Worm (Caenorhabditis elegans) whole organism, young adult: Measurements from ENCODE around the gene T22D1.1.
A peak's percentile ranks its signal among the peaks of the same experiment; 100 is the strongest.

Experiments used
- B0019.2 ChIP-seq: fragments of 200-800 bp; sonication (Bioruptor generic); conservative IDR thresholded peaks from 2 replicates; pipeline ENCODE4 v1.3.6; 2022; ENCODE audit warnings: missing genetic modification reagents, missing genetic modification characterization, missing compliant biosample characterization
- B0336.3 ChIP-seq: fragments of 200-800 bp; sonication (Bioruptor generic); IDR thresholded peaks from 2 replicates; pipeline ENCODE4 v1.3.6; 2022; ENCODE audit warnings: missing genetic modification characterization, missing compliant biosample characterization
- D2030.7 ChIP-seq: fragments of 200-800 bp; sonication (Bioruptor generic); IDR thresholded peaks from 2 replicates; pipeline ENCODE4 v1.3.6; 2022; ENCODE audit warnings: missing genetic modification reagents, missing genetic modification characterization, missing compliant biosample characterization
- F22D6.2 ChIP-seq: sonication (generic microtip); optimal IDR thresholded peaks from 2 replicates; lab custom pipeline; 2016; ENCODE audit warnings: mild to moderate bottlenecking, missing genetic modification characterization, missing compliant biosample characterization
- F37B4.10 ChIP-seq: fragments of 200-800 bp; sonication (Bioruptor generic); IDR thresholded peaks from 2 replicates; pipeline ENCODE4 v1.3.6; 2022; ENCODE audit warnings: missing genetic modification characterization, missing compliant biosample characterization
- F39B2.1 ChIP-seq: fragments of 200-800 bp; sonication (Bioruptor generic); IDR thresholded peaks from 2 replicates; pipeline ENCODE4 v1.3.6; 2022; ENCODE audit warnings: missing genetic modification reagents, missing genetic modification characterization, missing compliant biosample characterization
- F52B5.7 ChIP-seq: sonication (generic microtip); optimal IDR thresholded peaks from 2 replicates; lab custom pipeline; 2016; ENCODE audit warnings: mild to moderate bottlenecking, missing genetic modification characterization, missing compliant biosample characterization
- F55B11.4 ChIP-seq: sonication (generic microtip); optimal IDR thresholded peaks from 2 replicates; lab custom pipeline; 2016; ENCODE audit warnings: missing compliant biosample characterization, missing genetic modification characterization, borderline replicate concordance; ENCODE audit not compliant: insufficient read depth
- K11D2.4 ChIP-seq: fragments of 200-800 bp; sonication (Bioruptor generic); IDR thresholded peaks from 2 replicates; pipeline ENCODE4 v1.3.6; 2022; ENCODE audit warnings: missing genetic modification reagents, missing genetic modification characterization, missing compliant biosample characterization
- Y67H2A.10 ChIP-seq: fragments of 200-800 bp; sonication (Bioruptor generic); conservative IDR thresholded peaks from 2 replicates; pipeline ENCODE4 v1.3.6; 2022; ENCODE audit warnings: missing genetic modification reagents, missing genetic modification characterization, missing compliant biosample characterization
- ZK185.1 ChIP-seq: sonication (generic microtip); optimal IDR thresholded peaks from 2 replicates; lab custom pipeline; 2016; ENCODE audit warnings: mild to moderate bottlenecking, missing genetic modification characterization, missing compliant biosample characterization; ENCODE audit not compliant: poor library complexity, severe bottlenecking
- akir-1 ChIP-seq: fragments of 200-800 bp; sonication (Bioruptor generic); optimal IDR thresholded peaks from 2 replicates; lab custom pipeline; 2018; ENCODE audit warnings: mild to moderate bottlenecking, missing genetic modification characterization, moderate library complexity, missing compliant biosample characterization
- aptf-2 ChIP-seq: fragments of 200-800 bp; sonication (Bioruptor generic); conservative IDR thresholded peaks from 2 replicates; pipeline ENCODE4 v1.3.6; 2022; ENCODE audit warnings: missing genetic modification reagents, missing genetic modification characterization, missing compliant biosample characterization
- aptf-3 ChIP-seq: fragments of 200-800 bp; sonication (Bioruptor generic); IDR thresholded peaks from 2 replicates; pipeline ENCODE4 v1.3.6; 2022; ENCODE audit warnings: missing genetic modification characterization, missing compliant biosample characterization
- attf-3 ChIP-seq: fragments of 200-800 bp; sonication (Bioruptor generic); conservative IDR thresholded peaks from 2 replicates; pipeline ENCODE4 v1.3.6; 2022; ENCODE audit warnings: missing genetic modification reagents, missing genetic modification characterization, missing compliant biosample characterization
- attf-6 ChIP-seq: fragments of 200-800 bp; sonication (Bioruptor generic); IDR thresholded peaks from 2 replicates; pipeline ENCODE4 v1.3.6; 2022; ENCODE audit warnings: missing genetic modification reagents, missing genetic modification characterization, missing compliant biosample characterization
- cebp-1 ChIP-seq, 2 experiments: fragments of 200-800 bp in 1 of 2; sonication (Bioruptor generic) in 1 of 2; sonication (generic microtip) in 1 of 2; IDR thresholded peaks in 1 of 2; optimal IDR thresholded peaks in 1 of 2; 2 replicates each; pipeline versions ENCODE4 v1.3.6 to Lab custom; 2017 to 2022; ENCODE audit warnings: missing compliant biosample characterization in 2 of 2, missing genetic modification characterization in 2 of 2, mild to moderate bottlenecking in 1 of 2, missing genetic modification reagents in 1 of 2, moderate library complexity in 1 of 2
- cebp-2 ChIP-seq: fragments of 200-800 bp; sonication (Bioruptor generic); IDR thresholded peaks from 2 replicates; pipeline ENCODE4 v1.3.6; 2022; ENCODE audit warnings: missing genetic modification characterization, missing compliant biosample characterization
- ceh-40 ChIP-seq: fragments of 200-800 bp; sonication (Bioruptor generic); IDR thresholded peaks from 2 replicates; pipeline ENCODE4 v1.3.6; 2022; ENCODE audit warnings: missing genetic modification characterization, missing compliant biosample characterization
- chd-7 ChIP-seq: sonication (generic microtip); optimal IDR thresholded peaks from 2 replicates; lab custom pipeline; 2016; ENCODE audit warnings: mild to moderate bottlenecking, missing genetic modification characterization, moderate library complexity, missing compliant biosample characterization
- egrh-3 ChIP-seq: fragments of 200-800 bp; sonication (Bioruptor generic); IDR thresholded peaks from 2 replicates; pipeline ENCODE4 v1.3.6; 2022; ENCODE audit warnings: missing genetic modification reagents, missing genetic modification characterization, missing compliant biosample characterization
- ekl-4 ChIP-seq: fragments of 200-800 bp; sonication (Bioruptor generic); IDR thresholded peaks from 2 replicates; pipeline ENCODE4 v1.3.6; 2022; ENCODE audit warnings: missing genetic modification reagents, missing genetic modification characterization, missing compliant biosample characterization
- ets-4 ChIP-seq: fragments of 200-800 bp; sonication (Bioruptor generic); optimal IDR thresholded peaks from 2 replicates; lab custom pipeline; 2018; ENCODE audit warnings: mild to moderate bottlenecking, missing genetic modification characterization, missing compliant biosample characterization
- hlh-12 ChIP-seq: sonication (generic microtip); optimal IDR thresholded peaks from 2 replicates; lab custom pipeline; 2016; ENCODE audit warnings: missing genetic modification characterization, missing compliant biosample characterization
- hmg-1.2 ChIP-seq: fragments of 200-800 bp; sonication (Bioruptor generic); IDR thresholded peaks from 2 replicates; pipeline ENCODE4 v1.3.6; 2022; ENCODE audit warnings: missing genetic modification reagents, missing genetic modification characterization, missing compliant biosample characterization
- hsf-1 ChIP-seq: fragments of 200-800 bp; sonication (Bioruptor generic); IDR thresholded peaks from 2 replicates; pipeline ENCODE4 v1.3.6; 2022; ENCODE audit warnings: missing genetic modification reagents, missing genetic modification characterization, missing compliant biosample characterization
- lin-35 ChIP-seq, 3 experiments: fragments of 150-350 bp in 2 of 3; sonication (generic microtip) in 1 of 3; optimal IDR thresholded peaks; 2 replicates each; lab custom pipeline; 2014 to 2018; ENCODE audit warnings: missing biosample characterization in 3 of 3, missing genetic modification characterization in 3 of 3, missing genetic modification reagents in 3 of 3
- lin-54 ChIP-seq: fragments of 200-800 bp; sonication (Bioruptor generic); optimal IDR thresholded peaks from 2 replicates; lab custom pipeline; 2018; ENCODE audit warnings: mild to moderate bottlenecking, missing genetic modification characterization, missing compliant biosample characterization
- madf-3 ChIP-seq: fragments of 200-800 bp; sonication (Bioruptor generic); IDR thresholded peaks from 2 replicates; pipeline ENCODE4 v1.3.6; 2022; ENCODE audit warnings: missing genetic modification reagents, missing genetic modification characterization, missing compliant biosample characterization
- madf-8 ChIP-seq: fragments of 200-800 bp; sonication (Bioruptor generic); conservative IDR thresholded peaks from 2 replicates; pipeline ENCODE4 v1.3.6; 2022; ENCODE audit warnings: missing genetic modification reagents, missing genetic modification characterization, missing compliant biosample characterization
- mcd-1 ChIP-seq: fragments of 200-800 bp; sonication (Bioruptor generic); IDR thresholded peaks from 2 replicates; pipeline ENCODE4 v1.3.6; 2022; ENCODE audit warnings: missing genetic modification reagents, missing genetic modification characterization, missing compliant biosample characterization
- mes-4 ChIP-seq: sonication (generic microtip); optimal IDR thresholded peaks from 2 replicates; lab custom pipeline; 2016; ENCODE audit warnings: missing genotype, missing genetic modification characterization, missing compliant biosample characterization
- mxl-1 ChIP-seq: sonication (generic microtip); optimal IDR thresholded peaks from 2 replicates; lab custom pipeline; 2016; ENCODE audit warnings: missing genetic modification characterization, missing compliant biosample characterization
- nhr-179 ChIP-seq: sonication (generic microtip); optimal IDR thresholded peaks from 2 replicates; lab custom pipeline; 2016; ENCODE audit warnings: mild to moderate bottlenecking, missing genetic modification characterization, missing compliant biosample characterization
- nhr-27 ChIP-seq: fragments of 200-800 bp; sonication (Bioruptor generic); optimal IDR thresholded peaks from 2 replicates; lab custom pipeline; 2018; ENCODE audit warnings: mild to moderate bottlenecking, missing genetic modification characterization, moderate library complexity, missing compliant biosample characterization
- nhr-90 ChIP-seq: sonication (generic microtip); optimal IDR thresholded peaks from 2 replicates; lab custom pipeline; 2016; ENCODE audit warnings: missing genotype, mild to moderate bottlenecking, missing genetic modification characterization, missing compliant biosample characterization
- pbrm-1 ChIP-seq: fragments of 200-800 bp; sonication (Bioruptor generic); IDR thresholded peaks from 2 replicates; pipeline ENCODE4 v1.3.6; 2022; ENCODE audit warnings: missing genetic modification reagents, missing genetic modification characterization, missing compliant biosample characterization
- sea-2 ChIP-seq: fragments of 200-800 bp; sonication (Bioruptor generic); IDR thresholded peaks from 2 replicates; pipeline ENCODE4 v1.3.6; 2022; ENCODE audit warnings: missing genetic modification characterization, missing compliant biosample characterization
- snpc-1.1 ChIP-seq: sonication (generic microtip); optimal IDR thresholded peaks from 2 replicates; lab custom pipeline; 2017; ENCODE audit warnings: missing genetic modification characterization, mild to moderate bottlenecking, missing compliant biosample characterization, antibody characterized with exemption, moderate library complexity, missing genotype, missing genetic modification reagents; ENCODE audit not compliant: insufficient read depth
- snpc-4 ChIP-seq, 5 experiments: fragments of 150-350 bp in 1 of 5; sonication (generic microtip) in 4 of 5; optimal IDR thresholded peaks; 2 replicates each; lab custom pipeline; 2014 to 2018; ENCODE audit warnings: missing genetic modification characterization in 5 of 5, missing biosample characterization in 3 of 5, antibody characterized with exemption in 2 of 5, mild to moderate bottlenecking in 2 of 5, missing compliant biosample characterization in 2 of 5, missing genotype in 2 of 5, moderate library complexity in 2 of 5, missing genetic modification reagents in 1 of 5
- somi-1 ChIP-seq: fragments of 200-800 bp; sonication (Bioruptor generic); optimal IDR thresholded peaks from 2 replicates; lab custom pipeline; 2018; ENCODE audit warnings: mild to moderate bottlenecking, missing genetic modification characterization, missing compliant biosample characterization
- sptf-2 ChIP-seq: fragments of 200-800 bp; sonication (Bioruptor generic); optimal IDR thresholded peaks from 2 replicates; lab custom pipeline; 2018; ENCODE audit warnings: mild to moderate bottlenecking, missing genetic modification characterization, missing compliant biosample characterization
- tbp1 ChIP-seq: fragments of 200-800 bp; sonication (Bioruptor generic); optimal IDR thresholded peaks from 2 replicates; lab custom pipeline; 2018; ENCODE audit warnings: mild to moderate bottlenecking, missing genetic modification characterization, missing compliant biosample characterization
- tbx-9 ChIP-seq: sonication (generic microtip); optimal IDR thresholded peaks from 2 replicates; lab custom pipeline; 2016; ENCODE audit warnings: borderline replicate concordance, missing genetic modification characterization, inconsistent platforms, missing compliant biosample characterization
- ztf-25 ChIP-seq: fragments of 200-800 bp; sonication (Bioruptor generic); IDR thresholded peaks from 2 replicates; pipeline ENCODE4 v1.3.6; 2022; ENCODE audit warnings: missing genetic modification reagents, missing genetic modification characterization, missing compliant biosample characterization
- ztf-26 ChIP-seq: sonication (generic microtip); optimal IDR thresholded peaks from 2 replicates; lab custom pipeline; 2017; ENCODE audit warnings: missing genetic modification characterization, missing compliant biosample characterization
- ztf-28 ChIP-seq: fragments of 200-800 bp; sonication (Bioruptor generic); IDR thresholded peaks from 2 replicates; pipeline ENCODE4 v1.3.6; 2022; ENCODE audit warnings: missing genetic modification reagents, missing genetic modification characterization, missing compliant biosample characterization
- ztf-6 ChIP-seq: fragments of 200-800 bp; sonication (Bioruptor generic); IDR thresholded peaks from 2 replicates; pipeline ENCODE4 v1.3.6; 2022; ENCODE audit warnings: missing genetic modification reagents, missing genetic modification characterization, missing compliant biosample characterization

The T22D1.1 gene

ce11 chrIV:6905428-6905827, 17.7 kb upstream of the T22D1.1 start (continued):
- TF ChIP-seq lin-35 (GFP tag; optimal IDR thresholded peaks at IDR 0.05; lab: Kevin White, UChicago) (no peak), ztf-25 (no peak), chd-7 (tag; lab: Kevin White, UChicago) (no peak), ekl-4 (peak; percentile 41; the same call in 1 of the 2 replicates), ztf-6 (GFP tag; lab: Robert Waterston, UW) (no peak), ceh-40 (GFP tag; lab: Robert Waterston, UW) (no peak), attf-3 (GFP tag; lab: Robert Waterston, UW) (no peak), sptf-2 (no peak), tbp1 (peak; percentile 13), snpc-4 (GFP tag; optimal IDR thresholded peaks at IDR 0.05; lab: Kevin White, UChicago) (no peak), snpc-4 (tag; optimal IDR thresholded peaks at IDR 0.05; lab: Kevin White, UChicago) (peak in 1 of 4 experiments; percentile 59), cebp-2 (GFP tag; lab: Robert Waterston, UW) (no peak), ZK185.1 (tag; lab: Kevin White, UChicago) (no peak), aptf-3 (GFP tag; lab: Robert Waterston, UW) (no peak), mxl-1 (tag; lab: Kevin White, UChicago) (no peak), madf-3 (GFP tag; lab: Robert Waterston, UW) (no peak), madf-8 (GFP tag; lab: Robert Waterston, UW) (peak; percentile 47), ets-4 (GFP tag; lab: Kevin White, UChicago) (no peak), mcd-1 (GFP tag; lab: Robert Waterston, UW) (no peak), B0336.3 (GFP tag; lab: Robert Waterston, UW) (no peak), F37B4.10 (GFP tag; lab: Robert Waterston, UW) (no peak), hmg-1.2 (GFP tag; lab: Robert Waterston, UW) (no peak), mes-4 (no peak), B0019.2 (peak; percentile 43; the same call in 1 of the 2 replicates), akir-1 (GFP tag; lab: Kevin White, UChicago) (no peak), F39B2.1 (GFP tag; lab: Robert Waterston, UW) (peak; percentile 77; the same call in 1 of the 2 replicates), cebp-1 (GFP tag; IDR thresholded peaks at IDR 0.05; lab: Robert Waterston, UW) (no peak), cebp-1 (tag; optimal IDR thresholded peaks at IDR 0.05; lab: Kevin White, UChicago) (peak; percentile 20), nhr-179 (tag; lab: Kevin White, UChicago) (no peak), Y67H2A.10 (GFP tag; lab: Robert Waterston, UW) (no peak), egrh-3 (GFP tag; lab: Robert Waterston, UW) (no peak), pbrm-1 (GFP tag; lab: Robert Waterston, UW) (0 out of 2 replicates have a peak, but pooled peaks have one; percentile 25), nhr-27 (tag; lab: Kevin White, UChicago) (no peak), D2030.7 (peak; percentile 46), F55B11.4 (tag; lab: Kevin White, UChicago) (no peak), lin-54 (GFP tag; lab: Kevin White, UChicago) (peak; percentile 64), ztf-28 (GFP tag; lab: Robert Waterston, UW) (no peak), hsf-1 (GFP tag; lab: Robert Waterston, UW) (0 out of 2 replicates have a peak, but pooled peaks have one; percentile 21), attf-6 (peak; percentile 65), hlh-12 (tag; lab: Kevin White, UChicago) (no peak), tbx-9 (tag; lab: Kevin White, UChicago) (no peak), K11D2.4 (GFP tag; lab: Robert Waterston, UW) (no peak), nhr-90 (tag; lab: Kevin White, UChicago) (no peak), aptf-2 (GFP tag; lab: Robert Waterston, UW) (no peak), F52B5.7 (tag; lab: Kevin White, UChicago) (no peak), snpc-1.1 (peak; percentile 20), somi-1 (GFP tag; lab: Kevin White, UChicago) (no peak), ztf-26 (tag; lab: Kevin White, UChicago) (no peak), F22D6.2 (tag; lab: Kevin White, UChicago) (no peak), sea-2 (GFP tag; lab: Robert Waterston, UW) (no peak)
